Worm (Caenorhabditis elegans) whole organism, mixed stage, embryonic: ENCODE data around the gene fbxc-51.

Source experiments
- elt-1 ChIP-seq: sonication (generic microtip); optimal IDR thresholded peaks from 2 replicates; lab custom pipeline; 2017; ENCODE audit warnings: missing genetic modification characterization, mild to moderate bottlenecking, missing compliant biosample characterization, antibody characterized with exemption, moderate library complexity, borderline replicate concordance; ENCODE audit not compliant: insufficient read depth
- lin-13 ChIP-seq: fragments of 150-350 bp; optimal IDR thresholded peaks from 2 replicates; lab custom pipeline; 2014; ENCODE audit warnings: missing biosample characterization, missing genetic modification characterization
- tbx-8 ChIP-seq: fragments of 200-800 bp; sonication (Bioruptor generic); optimal IDR thresholded peaks from 2 replicates; lab custom pipeline; 2018; ENCODE audit warnings: mild to moderate bottlenecking, missing genetic modification characterization, moderate library complexity, missing compliant biosample characterization
- unc-39 ChIP-seq: fragments of 150-350 bp; optimal IDR thresholded peaks from 2 replicates; lab custom pipeline; 2014; ENCODE audit warnings: missing biosample characterization, missing genetic modification characterization

- TF ChIP-seq lin-13 (tag; lab: Kevin White, UChicago) (no peak), unc-39 (tag; lab: Kevin White, UChicago) (no peak), elt-1 (tag; lab: Kevin White, UChicago) (no peak), tbx-8 (GFP tag; lab: Kevin White, UChicago) (no peak)
These were observed 45.1 kb upstream of the fbxc-51 start, which contains the start of gene F46F5.10 for ce11 chrII:823529-823928.
